Worm (Caenorhabditis elegans): ENCODE results near the gene R11D1.12.

DNA sequence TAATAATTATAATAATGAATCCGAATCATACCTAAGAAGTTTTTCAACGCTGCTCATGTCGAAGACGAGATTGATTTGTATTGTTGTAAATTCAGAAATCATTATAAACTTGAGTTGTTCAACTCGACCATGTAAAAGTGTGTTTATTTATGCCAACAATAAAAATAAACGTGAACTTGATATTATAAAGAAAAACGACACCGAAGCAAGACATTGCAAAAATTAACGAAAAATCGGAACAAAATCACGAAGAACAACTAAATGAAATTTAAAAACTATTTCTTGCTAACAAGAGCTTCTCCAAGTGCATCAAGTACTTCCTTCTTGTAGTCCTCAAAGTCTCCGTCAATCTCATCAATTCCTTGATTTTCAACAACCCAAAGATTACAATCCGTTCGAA lies 35.1 kb upstream of the R11D1.12 start, which contains the start of gene F18E2.15:
- TF ChIP-seq mdl-1 (tag; optimal IDR thresholded peaks at IDR 0.05) (no peak), peb-1 (tag; optimal IDR thresholded peaks at IDR 0.05) (no peak), ceh-82 (tag; optimal IDR thresholded peaks at IDR 0.05) (no peak), nhr-12 (tag; optimal IDR thresholded peaks at IDR 0.05) (no peak), lsy-2 (tag; optimal IDR thresholded peaks at IDR 0.05) (no peak), F13H6.1 (tag; optimal IDR thresholded peaks at IDR 0.05) (no peak), nhr-11 (tag; optimal IDR thresholded peaks at IDR 0.05) (no peak), dmd-4 (tag; optimal IDR thresholded peaks at IDR 0.05) (no peak), lin-11 (tag; optimal IDR thresholded peaks at IDR 0.05) (no peak), unc-62 (GFP tag; optimal IDR thresholded peaks at IDR 0.05) (no peak), zag-1 (tag; optimal IDR thresholded peaks at IDR 0.05) (no peak), nhr-237 (tag; optimal IDR thresholded peaks at IDR 0.05) (no peak)
